Fruit fly (Drosophila melanogaster): Measurements from ENCODE around the gene Hf.

DNA sequence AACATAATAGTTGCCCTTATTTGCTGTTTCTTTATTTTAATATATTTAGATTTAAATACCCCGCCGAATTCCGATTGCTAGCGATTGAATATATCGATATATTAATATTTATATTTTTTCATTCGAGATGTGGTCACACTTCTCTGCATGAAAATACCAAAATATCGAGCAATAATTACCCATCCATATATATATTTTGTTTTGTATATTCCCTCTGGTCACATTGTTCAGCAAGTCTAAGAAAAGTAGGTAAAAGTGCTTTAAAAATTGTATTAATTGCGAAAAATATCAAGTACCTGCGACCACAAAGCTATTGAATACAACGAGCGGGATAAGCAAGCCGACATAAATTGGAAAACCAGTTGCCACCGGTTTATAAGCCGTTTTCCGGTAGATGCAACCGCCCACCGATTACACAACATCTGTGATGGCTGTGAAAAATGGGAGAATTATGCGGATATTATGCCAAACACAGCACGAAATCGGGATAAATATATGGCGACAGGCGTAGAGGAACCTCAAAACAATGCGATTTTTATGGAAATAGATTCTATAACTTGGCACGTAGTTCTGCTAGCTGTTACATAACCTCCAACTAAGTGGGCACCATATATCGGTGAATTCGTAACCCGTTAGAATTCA, 8.8 kb downstream of the Hf start, which contains the start of gene COX4:
- TF ChIP-seq toe (GFP tag; optimal IDR thresholded peaks at IDR 0.05) (no peak), Crg-1 (GFP tag; optimal IDR thresholded peaks at IDR 0.05) (no peak), CG33017 (tag; optimal IDR thresholded peaks at IDR 0.05) (no peak), CG7101 (tag; optimal IDR thresholded peaks at IDR 0.05) (no peak), kay (GFP tag; ENCODE audit: borderline replicate concordance) (no peak), CG11617 (GFP tag; optimal IDR thresholded peaks at IDR 0.05) (no peak), CG7045 (GFP tag; optimal IDR thresholded peaks at IDR 0.05) (no peak), CG1620 (GFP tag; optimal IDR thresholded peaks at IDR 0.05) (no peak), CG5204 (GFP tag; optimal IDR thresholded peaks at IDR 0.05) (no peak), cnc (optimal IDR thresholded peaks at IDR 0.05) (no peak), CG12768 (GFP tag; optimal IDR thresholded peaks at IDR 0.05) (no peak), pad (GFP tag; optimal IDR thresholded peaks at IDR 0.05) (no peak), ovo (GFP tag; optimal IDR thresholded peaks at IDR 0.05) (peak; percentile 48)
